Worm (Caenorhabditis elegans) whole organism, young adult: ENCODE data around the gene srg-25.

Experiments
- F57C9.4 ChIP-seq: sonication (generic microtip); optimal IDR thresholded peaks from 2 replicates; lab custom pipeline; 2017; ENCODE audit warnings: mild to moderate bottlenecking, missing genetic modification characterization, missing compliant biosample characterization
- Y95B8A.8 ChIP-seq: fragments of 200-800 bp; sonication (Bioruptor generic); IDR thresholded peaks from 2 replicates; pipeline ENCODE4 v1.3.6; 2022; ENCODE audit warnings: missing genetic modification reagents, missing genetic modification characterization, missing compliant biosample characterization
- akir-1 ChIP-seq: fragments of 200-800 bp; sonication (Bioruptor generic); optimal IDR thresholded peaks from 2 replicates; lab custom pipeline; 2018; ENCODE audit warnings: mild to moderate bottlenecking, missing genetic modification characterization, moderate library complexity, missing compliant biosample characterization
- ama-1 ChIP-seq, 3 experiments: fragments of 150-350 bp in 1 of 3; sonication (generic microtip) in 2 of 3; optimal IDR thresholded peaks; 2 replicates each; lab custom pipeline; 2014 to 2018; ENCODE audit warnings: missing biosample characterization in 2 of 3, missing genetic modification characterization in 2 of 3, missing genetic modification reagents in 2 of 3
- ceh-40 ChIP-seq: fragments of 200-800 bp; sonication (Bioruptor generic); IDR thresholded peaks from 2 replicates; pipeline ENCODE4 v1.3.6; 2022; ENCODE audit warnings: missing genetic modification characterization, missing compliant biosample characterization
- lsl-1 ChIP-seq: fragments of 200-800 bp; sonication (Bioruptor generic); optimal IDR thresholded peaks from 2 replicates; lab custom pipeline; 2018; ENCODE audit warnings: mild to moderate bottlenecking, missing genetic modification characterization, moderate library complexity, missing compliant biosample characterization
- tbp1 ChIP-seq: fragments of 200-800 bp; sonication (Bioruptor generic); optimal IDR thresholded peaks from 2 replicates; lab custom pipeline; 2018; ENCODE audit warnings: mild to moderate bottlenecking, missing genetic modification characterization, missing compliant biosample characterization
- unc-130 ChIP-seq: sonication (generic microtip); optimal IDR thresholded peaks from 2 replicates; lab custom pipeline; 2016; ENCODE audit warnings: missing genetic modification reagents, missing genetic modification characterization, missing compliant biosample characterization
- unc-62 ChIP-seq: fragments of 150-350 bp; optimal IDR thresholded peaks from 2 replicates; lab custom pipeline; 2014; ENCODE audit warnings: missing biosample characterization, missing genetic modification reagents, missing genetic modification characterization
- ztf-25 ChIP-seq: fragments of 200-800 bp; sonication (Bioruptor generic); IDR thresholded peaks from 2 replicates; pipeline ENCODE4 v1.3.6; 2022; ENCODE audit warnings: missing genetic modification reagents, missing genetic modification characterization, missing compliant biosample characterization

DNA sequence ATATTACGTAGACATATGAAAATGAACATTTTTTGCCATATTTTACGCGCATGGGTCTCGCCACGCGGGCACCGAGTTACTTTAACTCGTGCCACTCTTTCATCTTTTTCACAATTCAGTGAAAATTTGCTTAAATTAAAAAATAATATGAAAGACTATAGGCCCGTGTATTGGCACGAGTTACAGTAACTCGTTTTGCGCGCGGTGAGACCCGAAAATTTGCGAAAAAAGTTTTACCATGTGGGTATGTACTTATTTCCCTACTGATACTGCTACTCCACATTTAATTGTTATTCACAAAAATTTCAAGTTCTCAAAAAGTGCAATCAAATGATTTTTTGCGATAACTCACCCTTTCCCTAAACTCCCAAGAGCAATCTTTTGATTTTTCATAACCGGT is 47.6 kb downstream of the srg-25 start:
- TF ChIP-seq Y95B8A.8 (GFP tag; lab: Robert Waterston, UW), result no peak
- no peak for TF ChIP-seq ztf-25 (GFP tag; lab: Robert Waterston, UW)
- no peak for TF ChIP-seq unc-62 (GFP tag; lab: Kevin White, UChicago)
- no peak for TF ChIP-seq ama-1 (optimal IDR thresholded peaks at IDR 0.05; lab: Kevin White, UChicago)
- TF ChIP-seq ama-1 (GFP tag; optimal IDR thresholded peaks at IDR 0.05; lab: Kevin White, UChicago), result no peak
- TF ChIP-seq akir-1 (GFP tag; lab: Kevin White, UChicago), result no peak
- TF ChIP-seq unc-130, result no peak
- TF ChIP-seq lsl-1 (GFP tag; lab: Kevin White, UChicago), result no peak
- TF ChIP-seq ceh-40 (GFP tag; lab: Robert Waterston, UW), result no peak
- no peak for TF ChIP-seq F57C9.4 (tag; lab: Kevin White, UChicago)
- TF ChIP-seq tbp1, result no peak
